Worm (Caenorhabditis elegans) whole organism, young adult: ENCODE measurements around the gene F58E6.11.

Experiments
- nhr-80 ChIP-seq: sonication (generic microtip); optimal IDR thresholded peaks from 2 replicates; lab custom pipeline; 2016; ENCODE audit warnings: missing genetic modification characterization, missing compliant biosample characterization
- zfh-2 ChIP-seq: fragments of 200-800 bp; sonication (Bioruptor generic); conservative IDR thresholded peaks from 2 replicates; pipeline ENCODE4 v1.3.6; 2022; ENCODE audit warnings: missing genetic modification reagents, missing genetic modification characterization, missing compliant biosample characterization

F58E6.11 gene

DNA sequence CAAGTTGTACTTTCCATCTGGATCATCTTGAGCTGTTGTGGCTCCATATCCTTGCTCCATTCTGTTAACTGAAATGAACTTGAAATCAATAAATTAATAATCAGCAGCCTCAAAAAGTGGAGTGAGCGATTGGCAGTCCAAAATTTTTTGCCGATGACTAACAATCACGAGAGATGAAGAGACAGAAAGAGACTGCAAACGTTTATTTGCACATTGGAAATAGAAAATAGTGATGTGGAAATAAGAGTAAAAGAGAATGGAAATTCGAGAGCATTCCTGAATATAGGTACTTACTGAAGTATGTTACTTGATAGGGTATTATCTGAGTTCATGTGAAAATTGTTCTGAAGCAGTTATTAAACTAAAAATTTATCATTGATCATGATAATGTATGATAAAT, 48.0 kb downstream of the F58E6.11 start, which contains the start of gene tag-120:
tag-120 (minus strand) TSS at position 68 of the 400 bp plus-strand sequence.
- TF ChIP-seq zfh-2 (GFP tag; lab: Robert Waterston, UW), result no peak
- peak; percentile 49 for TF ChIP-seq nhr-80 (tag; lab: Kevin White, UChicago)
